Fruit fly (Drosophila melanogaster): ENCODE measurements around the gene Uba4.
A peak's percentile ranks its signal among the peaks of the same experiment; 100 is the strongest.

dm6 chr2L:8535394-8536176, 18.4 kb downstream of the Uba4 start:
- TF ChIP-seq Gug (GFP tag; IDR thresholded peaks at IDR 0.05) (peak; percentile 85; the same call in 1 of the 2 replicates), CG15336 (GFP tag; IDR thresholded peaks at IDR 0.05) (peak; percentile 83; the same call in 1 of the 2 replicates), CG10669 (GFP tag; optimal IDR thresholded peaks at IDR 0.05) (peak; percentile 91), CG16779 (tag; optimal IDR thresholded peaks at IDR 0.05) (peak; percentile 89), CG10631 (GFP tag; optimal IDR thresholded peaks at IDR 0.05) (peak; percentile 92), CG3032 (tag; optimal IDR thresholded peaks at IDR 0.05) (peak; percentile 94), CG8632 (GFP tag; optimal IDR thresholded peaks at IDR 0.05) (peak; percentile 89), fd85E (GFP tag; optimal IDR thresholded peaks at IDR 0.05) (no peak), acj6 (GFP tag; optimal IDR thresholded peaks at IDR 0.05) (peak; percentile 92)
